Fruit fly (Drosophila melanogaster) whole organism, embryonic: Measurements from ENCODE around the gene CenB1A.

Experiments
- Adf1 ChIP-seq: fragments of 200-800 bp; sonication (Bioruptor generic); IDR thresholded peaks from 2 replicates; pipeline ENCODE4 v1.3.6; 2022; ENCODE audit warnings: missing biosample characterization, missing genetic modification characterization
- Aef1 ChIP-seq: fragments of 200-800 bp; sonication (Bioruptor generic); IDR thresholded peaks from 3 replicates; pipeline ENCODE4 v1.3.6; 2022; ENCODE audit warnings: missing biosample characterization, missing genetic modification characterization
- Antp ChIP-seq: fragments of 200-800 bp; sonication (Bioruptor generic); optimal IDR thresholded peaks from 3 replicates; lab custom pipeline; 2016; ENCODE audit warnings: missing biosample characterization, missing genetic modification characterization
- Bdp1 ChIP-seq: fragments of 200-800 bp; sonication (Bioruptor generic); optimal IDR thresholded peaks from 3 replicates; lab custom pipeline; 2016; ENCODE audit warnings: missing biosample characterization, missing genetic modification characterization
- CG10267 ChIP-seq: fragments of 200-800 bp; sonication (Bioruptor generic); optimal IDR thresholded peaks from 2 replicates; lab custom pipeline; 2018; ENCODE audit warnings: missing biosample characterization, mild to moderate bottlenecking, missing genetic modification characterization, moderate library complexity
- CG10565 ChIP-seq: fragments of 200-800 bp; sonication (Bioruptor generic); optimal IDR thresholded peaks from 3 replicates; lab custom pipeline; 2016; ENCODE audit warnings: missing biosample characterization, mild to moderate bottlenecking, missing genetic modification characterization
- CG13624 ChIP-seq: fragments of 200-800 bp; sonication (Bioruptor generic); optimal IDR thresholded peaks from 2 replicates; lab custom pipeline; 2016; ENCODE audit warnings: missing biosample characterization, missing genetic modification characterization
- CG13894 ChIP-seq: fragments of 200-800 bp; sonication (Bioruptor generic); optimal IDR thresholded peaks from 3 replicates; lab custom pipeline; 2018; ENCODE audit warnings: missing biosample characterization, mild to moderate bottlenecking, missing genetic modification characterization, moderate library complexity
- CG17359 ChIP-seq: fragments of 200-800 bp; sonication (Bioruptor generic); optimal IDR thresholded peaks from 3 replicates; lab custom pipeline; 2018; ENCODE audit warnings: missing biosample characterization, mild to moderate bottlenecking, missing genetic modification characterization, moderate library complexity
- CG17829 ChIP-seq: fragments of 200-800 bp; optimal IDR thresholded peaks from 2 replicates; lab custom pipeline; 2019; ENCODE audit warnings: missing biosample characterization, mild to moderate bottlenecking, missing genetic modification characterization, moderate library complexity
- CG18764 ChIP-seq: fragments of 200-800 bp; sonication (Bioruptor generic); optimal IDR thresholded peaks from 3 replicates; lab custom pipeline; 2016; ENCODE audit warnings: missing biosample characterization, missing genetic modification characterization
- CG34376 ChIP-seq: fragments of 200-800 bp; sonication (Bioruptor generic); optimal IDR thresholded peaks from 2 replicates; lab custom pipeline; 2018; ENCODE audit warnings: missing biosample characterization, mild to moderate bottlenecking, missing genetic modification characterization
- CG34422 ChIP-seq: fragments of 200-800 bp; sonication (Bioruptor generic); IDR thresholded peaks from 3 replicates; pipeline ENCODE4 v1.3.6; 2022; ENCODE audit warnings: missing biosample characterization, missing genetic modification characterization
- CG4424 ChIP-seq: fragments of 200-800 bp; sonication (Bioruptor generic); optimal IDR thresholded peaks from 3 replicates; lab custom pipeline; 2016; ENCODE audit warnings: missing biosample characterization, missing genetic modification characterization
- CG4707 ChIP-seq: fragments of 200-800 bp; sonication (Bioruptor generic); optimal IDR thresholded peaks from 2 replicates; lab custom pipeline; 2018; ENCODE audit warnings: missing biosample characterization, mild to moderate bottlenecking, missing genetic modification characterization, moderate library complexity
- CG6854 ChIP-seq: fragments of 200-800 bp; sonication (Bioruptor generic); optimal IDR thresholded peaks from 3 replicates; lab custom pipeline; 2017; ENCODE audit warnings: missing biosample characterization, mild to moderate bottlenecking, missing genetic modification characterization
- CG7556 ChIP-seq: fragments of 200-800 bp; sonication (Bioruptor generic); optimal IDR thresholded peaks from 2 replicates; lab custom pipeline; 2017; ENCODE audit warnings: missing biosample characterization, mild to moderate bottlenecking, missing genetic modification characterization
- Deaf1 ChIP-seq: fragments of 200-800 bp; optimal IDR thresholded peaks from 3 replicates; lab custom pipeline; 2019; ENCODE audit warnings: missing biosample characterization, mild to moderate bottlenecking, missing genetic modification characterization, moderate library complexity
- Dfd ChIP-seq, 2 experiments: fragments of >200 bp; optimal IDR thresholded peaks; 2 replicates each; lab custom pipeline; 2017; ENCODE audit warnings: missing biosample characterization in 2 of 2, missing genetic modification characterization in 2 of 2
- Doc3 ChIP-seq: fragments of 200-800 bp; sonication (Bioruptor generic); IDR thresholded peaks from 3 replicates; pipeline ENCODE4 v1.3.6; 2022; ENCODE audit warnings: missing biosample characterization, missing genetic modification characterization; ENCODE audit not compliant: partially characterized antibody
- Eip74EF ChIP-seq, 2 experiments: fragments of 200-800 bp in 1 of 2; fragments of >200 bp in 1 of 2; sonication (Bioruptor generic) in 1 of 2; optimal IDR thresholded peaks; 2 replicates each; lab custom pipeline; 2017 to 2019; ENCODE audit warnings: missing biosample characterization in 2 of 2, missing genetic modification characterization in 2 of 2, mild to moderate bottlenecking in 1 of 2, moderate library complexity in 1 of 2
- Gsc ChIP-seq: fragments of 200-800 bp; sonication (Bioruptor generic); IDR thresholded peaks from 2 replicates; pipeline ENCODE4 v1.3.6; 2022; ENCODE audit warnings: missing biosample characterization, missing genetic modification characterization
- NK7.1 ChIP-seq: fragments of 200-800 bp; sonication (Bioruptor generic); optimal IDR thresholded peaks from 3 replicates; lab custom pipeline; 2016; ENCODE audit warnings: missing biosample characterization, missing genetic modification characterization
- Sin3A ChIP-seq: fragments of >200 bp; optimal IDR thresholded peaks from 2 replicates; lab custom pipeline; 2018
- Sry-β ChIP-seq: fragments of 200-800 bp; sonication (Bioruptor generic); optimal IDR thresholded peaks from 2 replicates; lab custom pipeline; 2018; ENCODE audit warnings: missing biosample characterization, mild to moderate bottlenecking, missing genetic modification characterization, moderate library complexity
- Vsx1 ChIP-seq: fragments of 200-800 bp; sonication (Bioruptor generic); optimal IDR thresholded peaks from 2 replicates; lab custom pipeline; 2017; ENCODE audit warnings: missing biosample characterization, mild to moderate bottlenecking, missing genetic modification characterization, missing genetic modification reagents
- Xbp1 ChIP-seq: fragments of 200-800 bp; sonication (Bioruptor generic); optimal IDR thresholded peaks from 3 replicates; lab custom pipeline; 2016; ENCODE audit warnings: missing biosample characterization, mild to moderate bottlenecking, missing genetic modification characterization
- al ChIP-seq: fragments of 200-800 bp; sonication (Bioruptor generic); IDR thresholded peaks from 2 replicates; pipeline ENCODE4 v1.3.6; 2022; ENCODE audit warnings: missing biosample characterization, missing genetic modification characterization
- ap ChIP-seq: fragments of 200-800 bp; sonication (Bioruptor generic); IDR thresholded peaks from 2 replicates; pipeline ENCODE4 v1.3.6; 2022; ENCODE audit warnings: missing biosample characterization, missing genetic modification characterization
- crp ChIP-seq, 2 experiments: fragments of 200-800 bp; sonication (Bioruptor generic); optimal IDR thresholded peaks; 2 replicates in 1 of 2; 3 replicates in 1 of 2; lab custom pipeline; 2017; ENCODE audit warnings: missing biosample characterization in 2 of 2, missing genetic modification characterization in 2 of 2, mild to moderate bottlenecking in 1 of 2, moderate library complexity in 1 of 2
- cwo ChIP-seq: fragments of 200-800 bp; sonication (Bioruptor generic); optimal IDR thresholded peaks from 3 replicates; lab custom pipeline; 2017; ENCODE audit warnings: missing biosample characterization, missing genetic modification characterization, mild to moderate bottlenecking, moderate library complexity, missing genetic modification reagents
- emc ChIP-seq: fragments of 200-800 bp; sonication (Bioruptor generic); optimal IDR thresholded peaks from 2 replicates; lab custom pipeline; 2016; ENCODE audit warnings: missing biosample characterization, missing genetic modification characterization
- esg ChIP-seq: fragments of 200-800 bp; sonication (Bioruptor generic); conservative IDR thresholded peaks from 2 replicates; pipeline ENCODE4 v1.3.6; 2022; ENCODE audit warnings: missing biosample characterization, missing genetic modification characterization
- exex ChIP-seq: fragments of 200-800 bp; sonication (Bioruptor generic); optimal IDR thresholded peaks from 4 replicates; lab custom pipeline; 2018; ENCODE audit warnings: missing biosample characterization, mild to moderate bottlenecking, missing genetic modification characterization, moderate library complexity
- fu2 ChIP-seq: fragments of 200-800 bp; sonication (Bioruptor generic); optimal IDR thresholded peaks from 2 replicates; lab custom pipeline; 2016; ENCODE audit warnings: missing biosample characterization, missing genetic modification characterization
- grn ChIP-seq: fragments of 200-800 bp; sonication (Bioruptor generic); optimal IDR thresholded peaks from 3 replicates; lab custom pipeline; 2017; ENCODE audit warnings: missing biosample characterization, missing genetic modification characterization
- hkb ChIP-seq, 2 experiments: fragments of 200-800 bp in 1 of 2; fragments of >200 bp in 1 of 2; sonication (Bioruptor generic) in 1 of 2; IDR thresholded peaks in 1 of 2; optimal IDR thresholded peaks in 1 of 2; 2 replicates each; pipeline versions ENCODE4 v1.3.6 to Lab custom; 2017 to 2022; ENCODE audit warnings: missing biosample characterization in 1 of 2, missing genetic modification characterization in 1 of 2
- hth ChIP-seq: fragments of >200 bp; optimal IDR thresholded peaks from 2 replicates; lab custom pipeline; 2017; ENCODE audit warnings: inconsistent platforms
- lab ChIP-seq: fragments of 200-800 bp; sonication (Bioruptor generic); optimal IDR thresholded peaks from 3 replicates; lab custom pipeline; 2017; ENCODE audit warnings: missing biosample characterization, missing genetic modification characterization, mild to moderate bottlenecking, moderate library complexity, missing genetic modification reagents
- nom ChIP-seq: fragments of 200-800 bp; sonication (Bioruptor generic); optimal IDR thresholded peaks from 2 replicates; lab custom pipeline; 2017; ENCODE audit warnings: missing biosample characterization, missing genetic modification characterization, mild to moderate bottlenecking, moderate library complexity, missing genetic modification reagents
- otp ChIP-seq: fragments of 200-800 bp; sonication (Bioruptor generic); IDR thresholded peaks from 3 replicates; pipeline ENCODE4, ENCODE4 v1.3.6; 2022; ENCODE audit warnings: missing biosample characterization, missing genetic modification characterization
- pnt ChIP-seq: fragments of 200-800 bp; sonication (Bioruptor generic); optimal IDR thresholded peaks from 3 replicates; lab custom pipeline; 2016; ENCODE audit warnings: missing biosample characterization, missing genetic modification characterization
- pum ChIP-seq: fragments of 200-800 bp; sonication (Bioruptor generic); optimal IDR thresholded peaks from 2 replicates; lab custom pipeline; 2016; ENCODE audit warnings: missing biosample characterization, missing genetic modification characterization
- sim ChIP-seq: fragments of 200-800 bp; sonication (Bioruptor generic); IDR thresholded peaks from 2 replicates; pipeline ENCODE4 v1.3.6; 2022; ENCODE audit warnings: missing biosample characterization, missing genetic modification characterization
- sisA ChIP-seq: fragments of 200-800 bp; sonication (Bioruptor generic); IDR thresholded peaks from 2 replicates; pipeline ENCODE4 v1.3.6; 2022; ENCODE audit warnings: missing biosample characterization, missing genetic modification characterization
- toy ChIP-seq: fragments of 200-800 bp; sonication (Bioruptor generic); IDR thresholded peaks from 2 replicates; pipeline ENCODE4 v1.3.6; 2022; ENCODE audit warnings: missing biosample characterization, missing genetic modification characterization
- vnd ChIP-seq: fragments of 200-800 bp; sonication (Bioruptor generic); IDR thresholded peaks from 3 replicates; pipeline ENCODE4 v1.3.6; 2022; ENCODE audit warnings: missing biosample characterization, missing genetic modification characterization; ENCODE audit not compliant: partially characterized antibody

Gene CenB1A

DNA sequence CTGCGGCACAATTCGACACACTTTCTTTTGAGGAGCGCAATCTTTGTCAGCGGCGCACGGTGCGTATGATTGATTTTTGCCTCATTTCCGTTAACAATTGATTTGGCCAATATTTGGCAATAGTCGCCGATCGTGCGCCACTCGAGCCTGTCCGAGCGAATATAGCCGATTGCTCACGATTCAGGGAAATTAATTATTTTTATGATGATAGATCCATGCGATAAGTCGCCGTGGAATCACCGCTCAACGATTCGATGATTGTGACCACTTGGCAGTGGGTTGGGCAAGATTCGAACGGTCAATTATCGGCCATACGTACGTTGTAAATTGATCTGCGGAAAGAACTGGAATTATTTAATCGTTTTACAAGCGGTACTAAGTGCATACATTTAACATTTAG lies 53.7 kb downstream of the CenB1A start (continued):
- TF ChIP-seq vnd (GFP tag; lab: Robert Waterston, UW): no peak
- TF ChIP-seq CG4707: no peak
- no peak for TF ChIP-seq CG13894 (tag; lab: Kevin White, UChicago)
- no peak for TF ChIP-seq crp (GFP tag; optimal IDR thresholded peaks at IDR 0.05; lab: Kevin White, UChicago)
- no peak for TF ChIP-seq otp (GFP tag; lab: Robert Waterston, UW)
- no peak for TF ChIP-seq al (GFP tag; lab: Robert Waterston, UW)
- no peak for TF ChIP-seq emc (GFP tag; lab: Kevin White, UChicago)
- no peak for TF ChIP-seq nom (GFP tag; lab: Kevin White, UChicago)
- no peak for TF ChIP-seq Aef1 (GFP tag; lab: Robert Waterston, UW)
- TF ChIP-seq toy (GFP tag; lab: Robert Waterston, UW): no peak
- no peak for TF ChIP-seq CG17359
- TF ChIP-seq CG10267: no peak
- no peak for TF ChIP-seq Doc3 (GFP tag; lab: Robert Waterston, UW)
- TF ChIP-seq Dfd (GFP tag; optimal IDR thresholded peaks at IDR 0.05; lab: Kevin White, UChicago): no peak
- TF ChIP-seq grn (GFP tag; lab: Kevin White, UChicago): peak; percentile 82
- no peak for TF ChIP-seq Xbp1 (GFP tag; lab: Kevin White, UChicago)
- peak; percentile 32 for TF ChIP-seq lab
- TF ChIP-seq pnt (GFP tag; lab: Kevin White, UChicago): no peak
- TF ChIP-seq Deaf1 (tag; lab: Kevin White, UChicago): peak; percentile 69
- TF ChIP-seq NK7.1 (GFP tag; lab: Kevin White, UChicago): no peak
- no peak for TF ChIP-seq Vsx1
- TF ChIP-seq CG10565 (GFP tag; lab: Kevin White, UChicago): no peak
- no peak for TF ChIP-seq Sry-β (GFP tag; lab: Kevin White, UChicago)
- TF ChIP-seq Bdp1: no peak
- no peak for TF ChIP-seq Adf1 (GFP tag; lab: Robert Waterston, UW)
- no peak for TF ChIP-seq hkb (optimal IDR thresholded peaks at IDR 0.05; lab: Kevin White, UChicago)
- no peak for TF ChIP-seq hkb (GFP tag; IDR thresholded peaks at IDR 0.05; lab: Robert Waterston, UW)
- peak; percentile 97 for TF ChIP-seq exex (tag; lab: Kevin White, UChicago)
- TF ChIP-seq CG4424 (GFP tag; lab: Kevin White, UChicago): no peak
- no peak for TF ChIP-seq fu2 (GFP tag; lab: Kevin White, UChicago)
- peak; percentile 16 for TF ChIP-seq cwo (GFP tag; lab: Kevin White, UChicago)
- TF ChIP-seq Sin3A (lab: Kevin White, UChicago): no peak
- no peak for TF ChIP-seq sisA (GFP tag; lab: Robert Waterston, UW)
- no peak for TF ChIP-seq hth (lab: Kevin White, UChicago)
- no peak for TF ChIP-seq Gsc (GFP tag; lab: Robert Waterston, UW)
- no peak for TF ChIP-seq Eip74EF (GFP tag; optimal IDR thresholded peaks at IDR 0.05; lab: Kevin White, UChicago)
- no peak for TF ChIP-seq esg (GFP tag; lab: Robert Waterston, UW)
- no peak for TF ChIP-seq ap (GFP tag; lab: Robert Waterston, UW)
- TF ChIP-seq CG7556: no peak
- no peak for TF ChIP-seq CG13624 (GFP tag; lab: Kevin White, UChicago)
- no peak for TF ChIP-seq pum (GFP tag; lab: Kevin White, UChicago)
- TF ChIP-seq CG34376 (GFP tag; lab: Kevin White, UChicago): peak; percentile 19
- no peak for TF ChIP-seq CG18764 (GFP tag; lab: Kevin White, UChicago)
- TF ChIP-seq Antp (GFP tag; lab: Kevin White, UChicago): no peak
- TF ChIP-seq CG17829: no peak
- TF ChIP-seq CG6854 (GFP tag; lab: Kevin White, UChicago): no peak
- no peak for TF ChIP-seq sim (GFP tag; lab: Robert Waterston, UW)
- TF ChIP-seq CG34422 (GFP tag; lab: Robert Waterston, UW): no peak
